Fruit fly (Drosophila melanogaster): Measurements from ENCODE around the gene CG10588.

Gene CG10588

DNA sequence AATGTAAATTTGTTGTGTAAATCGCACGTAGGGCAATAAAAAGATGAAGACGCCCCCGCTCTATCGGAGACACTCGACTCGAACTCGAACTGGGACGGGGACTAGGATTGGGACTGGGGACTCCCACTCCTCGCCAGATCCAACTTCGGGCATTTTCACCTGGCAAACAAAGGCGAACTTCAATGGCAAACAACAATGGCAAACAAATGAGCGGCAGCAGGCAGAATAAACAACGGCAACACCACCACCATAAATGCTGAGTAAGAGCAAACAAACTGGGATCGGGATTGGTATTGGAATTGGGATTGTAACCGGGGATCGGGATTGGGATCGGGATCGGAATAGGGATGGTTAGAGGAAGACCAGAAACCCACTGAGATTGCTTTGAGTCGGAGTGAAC is 12.6 kb upstream of the CG10588 start (continued):
- TF ChIP-seq crol (GFP tag; IDR thresholded peaks at IDR 0.05) = no peak
- TF ChIP-seq br (optimal IDR thresholded peaks at IDR 0.05) = no peak
- TF ChIP-seq p53 (GFP tag; optimal IDR thresholded peaks at IDR 0.05) = no peak
- no peak for TF ChIP-seq Atf-2 (GFP tag; optimal IDR thresholded peaks at IDR 0.05)
- TF ChIP-seq seq (GFP tag; IDR thresholded peaks at IDR 0.05) = no peak
- TF ChIP-seq exex (tag; optimal IDR thresholded peaks at IDR 0.05) = no peak
- no peak for TF ChIP-seq CG7928 (GFP tag; optimal IDR thresholded peaks at IDR 0.05)
- peak; percentile 50 for TF ChIP-seq Asciz (GFP tag; optimal IDR thresholded peaks at IDR 0.05)
- TF ChIP-seq CG11695 (GFP tag; IDR thresholded peaks at IDR 0.05) = no peak
- TF ChIP-seq CG4617 (GFP tag; optimal IDR thresholded peaks at IDR 0.05; ENCODE audit: borderline replicate concordance) = no peak
- TF ChIP-seq z (GFP tag; IDR thresholded peaks at IDR 0.05) = no peak
- no peak for TF ChIP-seq al (GFP tag; IDR thresholded peaks at IDR 0.05)
- TF ChIP-seq Lhr (GFP tag; optimal IDR thresholded peaks at IDR 0.05) = peak; percentile 20
- no peak for TF ChIP-seq CG2120 (GFP tag; optimal IDR thresholded peaks at IDR 0.05)
- TF ChIP-seq CG31388 (GFP tag; optimal IDR thresholded peaks at IDR 0.05) = no peak
- no peak for TF ChIP-seq H15 (GFP tag; IDR thresholded peaks at IDR 0.05)
- TF ChIP-seq Blimp-1 (GFP tag; optimal IDR thresholded peaks at IDR 0.05) = peak; percentile 4
- TF ChIP-seq CG14667 (GFP tag; IDR thresholded peaks at IDR 0.05) = no peak
- peak; percentile 29 for TF ChIP-seq crc (GFP tag; optimal IDR thresholded peaks at IDR 0.05)
- TF ChIP-seq ara (GFP tag; IDR thresholded peaks at IDR 0.05) = peak; percentile 43; the same call in 1 of the 2 replicates
- TF ChIP-seq CG3163 (GFP tag; optimal IDR thresholded peaks at IDR 0.05) = peak; percentile 17
- TF ChIP-seq corto (GFP tag; optimal IDR thresholded peaks at IDR 0.05) = no peak
- no peak for TF ChIP-seq CG11504 (tag; optimal IDR thresholded peaks at IDR 0.05)
- no peak for TF ChIP-seq ftz-f1 (GFP tag; optimal IDR thresholded peaks at IDR 0.05)
- TF ChIP-seq dmrt11E (tag; optimal IDR thresholded peaks at IDR 0.05) = peak; percentile 53
- no peak for TF ChIP-seq CG15011 (GFP tag; optimal IDR thresholded peaks at IDR 0.05)
- TF ChIP-seq Deaf1 (tag; optimal IDR thresholded peaks at IDR 0.05) = no peak
- TF ChIP-seq D (optimal IDR thresholded peaks at IDR 0.05) = no peak
- peak; percentile 58 for TF ChIP-seq D (GFP tag; optimal IDR thresholded peaks at IDR 0.05)
- peak; percentile 18 for TF ChIP-seq CG13424 (tag; optimal IDR thresholded peaks at IDR 0.05)
- peak; percentile 70 for TF ChIP-seq CG6813 (GFP tag; optimal IDR thresholded peaks at IDR 0.05)
- no peak for TF ChIP-seq CG4360 (GFP tag; IDR thresholded peaks at IDR 0.05)
- TF ChIP-seq Dad (GFP tag; optimal IDR thresholded peaks at IDR 0.05) = no peak
- TF ChIP-seq gsb-n (tag; optimal IDR thresholded peaks at IDR 0.05) = peak; percentile 55
- TF ChIP-seq nom (GFP tag; optimal IDR thresholded peaks at IDR 0.05) = no peak
- no peak for TF ChIP-seq E2f2 (GFP tag; IDR thresholded peaks at IDR 0.05)
- TF ChIP-seq CG33557 (GFP tag; optimal IDR thresholded peaks at IDR 0.05) = peak; percentile 73
- no peak for TF ChIP-seq CG43689 (GFP tag; IDR thresholded peaks at IDR 0.05)
- TF ChIP-seq CG15269 (tag; optimal IDR thresholded peaks at IDR 0.05) = no peak
- TF ChIP-seq Hr51 (GFP tag; optimal IDR thresholded peaks at IDR 0.05) = peak in 1 of 2 experiments; percentile 42
- TF ChIP-seq Kr (GFP tag; optimal IDR thresholded peaks at IDR 0.05) = peak; percentile 66
- no peak for TF ChIP-seq da (GFP tag; optimal IDR thresholded peaks at IDR 0.05)
- TF ChIP-seq Six4 (GFP tag; optimal IDR thresholded peaks at IDR 0.05) = no peak
- TF ChIP-seq HHEX (GFP tag; optimal IDR thresholded peaks at IDR 0.05) = peak; percentile 27
- TF ChIP-seq lab (GFP tag; optimal IDR thresholded peaks at IDR 0.05) = peak; percentile 8
- TF ChIP-seq her (GFP tag; optimal IDR thresholded peaks at IDR 0.05) = no peak
- no peak for TF ChIP-seq sna (GFP tag; IDR thresholded peaks at IDR 0.05; ENCODE audit: partially characterized antibody)
- TF ChIP-seq Dek (tag; optimal IDR thresholded peaks at IDR 0.05) = no peak
- TF ChIP-seq tgo (GFP tag; IDR thresholded peaks at IDR 0.05) = no peak
- no peak for TF ChIP-seq gcm2 (GFP tag; optimal IDR thresholded peaks at IDR 0.05)
- TF ChIP-seq CG3838 (GFP tag; optimal IDR thresholded peaks at IDR 0.05) = peak; percentile 9
- no peak for TF ChIP-seq mam (GFP tag; optimal IDR thresholded peaks at IDR 0.05)

Measured in whole organism, embryonic.